Worm (Caenorhabditis elegans) whole organism, young adult: ENCODE data around the gene T07C4.3.

Source experiments
- C17E4.6 ChIP-seq: fragments of 200-800 bp; sonication (Bioruptor generic); IDR thresholded peaks from 2 replicates; pipeline ENCODE4 v1.3.6; 2022; ENCODE audit warnings: missing genetic modification reagents, missing genetic modification characterization, missing compliant biosample characterization
- ceh-79 ChIP-seq: sonication (generic microtip); optimal IDR thresholded peaks from 2 replicates; lab custom pipeline; 2017; ENCODE audit warnings: mild to moderate bottlenecking, missing genetic modification characterization, missing compliant biosample characterization
- tbp1 ChIP-seq: fragments of 200-800 bp; sonication (Bioruptor generic); optimal IDR thresholded peaks from 2 replicates; lab custom pipeline; 2018; ENCODE audit warnings: mild to moderate bottlenecking, missing genetic modification characterization, missing compliant biosample characterization

ce11 chrIII:10373845-10374244 is 21.9 kb downstream of the T07C4.3 start:
- TF ChIP-seq C17E4.6 (GFP tag; lab: Robert Waterston, UW) (no peak), tbp1 (GFP tag; lab: Kevin White, UChicago) (no peak), ceh-79 (no peak)
